Worm (Caenorhabditis elegans) whole organism, early embryonic: Measurements from ENCODE around the gene C08B6.2.

Source experiments
- ama-1 ChIP-seq: fragments of 150-350 bp; optimal IDR thresholded peaks from 2 replicates; lab custom pipeline; 2014
- flt-1 ChIP-seq: fragments of 200-800 bp; sonication (Bioruptor generic); IDR thresholded peaks from 2 replicates; pipeline ENCODE4 v1.3.6; 2022; ENCODE audit warnings: missing genetic modification characterization, missing compliant biosample characterization
- pes-1 ChIP-seq: fragments of 200-800 bp; sonication (Bioruptor generic); IDR thresholded peaks from 2 replicates; pipeline ENCODE4 v1.3.6; 2022; ENCODE audit warnings: missing genetic modification reagents, missing genetic modification characterization, missing compliant biosample characterization

DNA sequence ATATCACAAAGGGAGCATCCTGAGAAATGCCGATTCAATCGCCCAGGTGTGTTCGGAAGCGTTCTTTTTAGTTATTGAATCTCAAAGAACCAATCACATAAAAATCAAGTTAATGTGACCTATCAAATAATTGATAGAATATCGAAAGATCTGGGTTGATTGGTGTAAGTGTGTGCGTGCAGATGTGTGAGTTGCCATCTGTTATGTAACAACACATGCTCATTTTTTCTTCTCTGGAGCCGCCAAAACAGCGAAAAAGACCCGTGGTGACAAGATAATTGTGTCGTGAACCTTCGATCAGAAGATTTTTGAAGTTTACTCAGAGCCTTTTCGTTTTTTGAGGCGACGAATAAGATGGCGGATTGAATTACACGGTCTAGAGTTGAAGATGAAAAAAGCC is 41.3 kb downstream of the C08B6.2 start:
- TF ChIP-seq ama-1 (no peak), flt-1 (no peak), pes-1 (no peak)
